Worm (Caenorhabditis elegans) whole organism, late embryonic: ENCODE results near the gene Y66H1A.8.
A peak's percentile ranks its signal among the peaks of the same experiment; 100 is the strongest.

Source experiments
- K09A11.1 ChIP-seq: sonication (generic microtip); optimal IDR thresholded peaks from 2 replicates; lab custom pipeline; 2017; ENCODE audit warnings: antibody characterized with exemption, mild to moderate bottlenecking, missing genetic modification characterization, missing compliant biosample characterization; ENCODE audit not compliant: insufficient read depth
- ama-1 ChIP-seq: fragments of 150-350 bp; optimal IDR thresholded peaks from 2 replicates; lab custom pipeline; 2014
- ceh-34 ChIP-seq: sonication (generic microtip); optimal IDR thresholded peaks from 2 replicates; lab custom pipeline; 2016; ENCODE audit warnings: mild to moderate bottlenecking, missing genetic modification characterization, missing compliant biosample characterization
- ceh-45 ChIP-seq: fragments of 200-800 bp; sonication (Bioruptor generic); IDR thresholded peaks from 2 replicates; pipeline ENCODE4 v1.3.6; 2022; ENCODE audit warnings: missing genetic modification reagents, missing genetic modification characterization, missing compliant biosample characterization
- ceh-9 ChIP-seq: sonication (generic microtip); optimal IDR thresholded peaks from 2 replicates; lab custom pipeline; 2016; ENCODE audit warnings: mild to moderate bottlenecking, missing genetic modification characterization, inconsistent platforms, missing compliant biosample characterization
- ets-4 ChIP-seq: sonication (generic microtip); optimal IDR thresholded peaks from 2 replicates; lab custom pipeline; 2016; ENCODE audit warnings: missing genetic modification characterization, missing compliant biosample characterization
- fkh-10 ChIP-seq: fragments of 150-350 bp; optimal IDR thresholded peaks from 2 replicates; lab custom pipeline; 2014; ENCODE audit warnings: missing biosample characterization, missing genetic modification reagents, missing genetic modification characterization
- fkh-6 ChIP-seq: sonication (generic microtip); optimal IDR thresholded peaks from 2 replicates; lab custom pipeline; 2016; ENCODE audit warnings: missing genetic modification characterization, missing compliant biosample characterization
- nhr-11 ChIP-seq: fragments of 150-350 bp; optimal IDR thresholded peaks from 2 replicates; lab custom pipeline; 2014; ENCODE audit warnings: missing biosample characterization, missing genetic modification characterization
- npax-4 ChIP-seq: sonication (generic microtip); optimal IDR thresholded peaks from 2 replicates; lab custom pipeline; 2016; ENCODE audit warnings: missing genetic modification characterization, missing compliant biosample characterization
- odd-2 ChIP-seq: sonication (generic microtip); optimal IDR thresholded peaks from 2 replicates; lab custom pipeline; 2017; ENCODE audit warnings: antibody characterized with exemption, mild to moderate bottlenecking, missing genetic modification characterization, missing compliant biosample characterization
- pha-2 ChIP-seq: sonication (generic microtip); optimal IDR thresholded peaks from 2 replicates; lab custom pipeline; 2017; ENCODE audit warnings: mild to moderate bottlenecking, missing genetic modification characterization, missing compliant biosample characterization
- pha-4 ChIP-seq: fragments of 150-350 bp; optimal IDR thresholded peaks from 2 replicates; lab custom pipeline; 2018; ENCODE audit warnings: missing biosample characterization, missing genetic modification reagents, missing genetic modification characterization
- pqm-1 ChIP-seq: sonication (generic microtip); optimal IDR thresholded peaks from 2 replicates; lab custom pipeline; 2016; ENCODE audit warnings: missing genetic modification characterization, missing compliant biosample characterization

DNA sequence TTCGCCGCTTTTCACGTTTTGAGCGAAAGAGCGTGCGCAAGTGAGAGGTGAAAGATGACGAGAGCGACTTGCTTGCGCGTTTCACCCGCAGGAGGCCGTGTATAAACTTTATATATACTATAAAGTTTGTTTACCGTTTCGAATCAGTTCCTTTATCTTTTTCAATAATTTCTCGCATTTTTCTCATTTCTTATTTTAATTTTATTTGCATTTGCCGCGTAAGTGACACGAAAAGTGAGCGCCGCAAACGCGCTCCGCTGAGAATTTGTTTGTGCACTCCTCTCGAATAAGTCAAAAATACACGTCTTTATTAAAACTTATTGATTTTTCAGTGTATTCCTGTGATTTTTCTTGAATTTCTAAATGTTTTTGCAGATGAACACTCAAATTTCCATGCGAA lies 11.1 kb downstream of the Y66H1A.8 start, which contains the start of gene mrpl-55:
- TF ChIP-seq nhr-11 (tag; lab: Kevin White, UChicago) (no peak), ceh-45 (no peak), npax-4 (tag; lab: Kevin White, UChicago) (no peak), pha-2 (tag; lab: Kevin White, UChicago) (no peak), fkh-10 (GFP tag; lab: Kevin White, UChicago) (no peak), ceh-9 (tag; lab: Kevin White, UChicago) (no peak), ets-4 (tag; lab: Kevin White, UChicago) (peak; percentile 17), K09A11.1 (tag; lab: Kevin White, UChicago) (no peak), ceh-34 (tag; lab: Kevin White, UChicago) (no peak), ama-1 (lab: Kevin White, UChicago) (no peak), pqm-1 (tag; lab: Kevin White, UChicago) (no peak), odd-2 (no peak), fkh-6 (no peak), pha-4 (tag; lab: Kevin White, UChicago) (no peak)
